Worm (Caenorhabditis elegans) whole organism, L4/young adult: ENCODE data around the gene rpl-35.

Experiments used
- W03F9.2 ChIP-seq: fragments of 150-350 bp; optimal IDR thresholded peaks from 2 replicates; lab custom pipeline; 2014; ENCODE audit warnings: missing biosample characterization, missing genetic modification characterization
- dao-5 ChIP-seq: sonication (generic microtip); optimal IDR thresholded peaks from 2 replicates; lab custom pipeline; 2016; ENCODE audit warnings: missing genotype, missing genetic modification characterization, moderate library complexity, missing compliant biosample characterization
- him-1 ChIP-seq: sonication (generic microtip); optimal IDR thresholded peaks from 2 replicates; lab custom pipeline; 2016; ENCODE audit warnings: missing genotype, missing genetic modification reagents, missing genetic modification characterization, missing compliant biosample characterization

DNA sequence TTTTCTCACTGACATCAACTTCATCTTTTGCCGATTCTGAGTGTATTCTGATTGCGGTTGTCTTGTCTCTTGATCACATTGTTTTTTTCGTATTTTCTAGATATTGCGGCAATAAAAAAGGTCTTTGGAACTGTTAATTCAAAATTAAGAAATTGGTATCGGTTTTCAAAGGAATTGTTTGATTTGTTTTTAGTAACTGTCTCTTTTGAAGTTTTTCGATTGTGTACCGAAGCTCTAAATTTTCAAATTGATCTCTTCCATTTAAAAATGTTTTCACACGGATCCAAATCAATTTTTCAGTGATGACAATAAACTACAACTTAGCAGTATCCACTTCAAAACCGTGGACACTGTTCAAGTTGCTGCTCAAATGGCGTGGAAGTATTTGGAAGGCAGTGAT lies 45.8 kb downstream of the rpl-35 start, which contains the start of gene best-24:
- no peak for TF ChIP-seq dao-5
- TF ChIP-seq W03F9.2 (tag; lab: Kevin White, UChicago) = no peak
- no peak for TF ChIP-seq him-1 (tag; lab: Kevin White, UChicago)
